Fruit fly (Drosophila melanogaster) whole organism, embryonic: ENCODE data around the gene CG15449.
A peak's percentile ranks its signal among the peaks of the same experiment; 100 is the strongest.

Experiments used
- CG11085 ChIP-seq: fragments of 200-800 bp; sonication (Bioruptor generic); IDR thresholded peaks from 2 replicates; pipeline ENCODE4 v1.3.6; 2022; ENCODE audit warnings: missing biosample characterization, missing genetic modification characterization
- CG11398 ChIP-seq: fragments of 200-800 bp; sonication (Bioruptor generic); optimal IDR thresholded peaks from 2 replicates; lab custom pipeline; 2016; ENCODE audit warnings: missing biosample characterization, missing genetic modification characterization
- CG11456 ChIP-seq: fragments of 200-800 bp; sonication (Bioruptor generic); IDR thresholded peaks from 3 replicates; pipeline ENCODE4 v1.3.6; 2022; ENCODE audit warnings: missing biosample characterization, missing genetic modification characterization
- CG11504 ChIP-seq: fragments of 200-800 bp; sonication (Bioruptor generic); optimal IDR thresholded peaks from 3 replicates; lab custom pipeline; 2019; ENCODE audit warnings: missing biosample characterization, mild to moderate bottlenecking, missing genetic modification characterization, moderate library complexity
- CG12104 ChIP-seq: fragments of 200-800 bp; sonication (Bioruptor generic); optimal IDR thresholded peaks from 3 replicates; lab custom pipeline; 2016; ENCODE audit warnings: missing biosample characterization, missing genetic modification characterization
- CG12942 ChIP-seq: fragments of 200-800 bp; sonication (Bioruptor generic); optimal IDR thresholded peaks from 3 replicates; lab custom pipeline; 2016; ENCODE audit warnings: missing biosample characterization, missing genetic modification characterization
- CG13287 ChIP-seq: fragments of 200-800 bp; sonication (Bioruptor generic); IDR thresholded peaks from 2 replicates; pipeline ENCODE4 v1.3.6; 2022; ENCODE audit warnings: missing biosample characterization, missing genetic modification characterization; ENCODE audit not compliant: partially characterized antibody
- CG13894 ChIP-seq: fragments of 200-800 bp; sonication (Bioruptor generic); optimal IDR thresholded peaks from 3 replicates; lab custom pipeline; 2018; ENCODE audit warnings: missing biosample characterization, mild to moderate bottlenecking, missing genetic modification characterization, moderate library complexity
- CG15514 ChIP-seq: fragments of 200-800 bp; sonication (Bioruptor generic); optimal IDR thresholded peaks from 3 replicates; lab custom pipeline; 2017; ENCODE audit warnings: missing biosample characterization, missing genetic modification characterization, mild to moderate bottlenecking, moderate library complexity, missing genetic modification reagents
- CG1602 ChIP-seq: fragments of 200-800 bp; sonication (Bioruptor generic); optimal IDR thresholded peaks from 3 replicates; lab custom pipeline; 2016; ENCODE audit warnings: missing biosample characterization, missing genetic modification characterization
- CG18764 ChIP-seq: fragments of 200-800 bp; sonication (Bioruptor generic); optimal IDR thresholded peaks from 3 replicates; lab custom pipeline; 2016; ENCODE audit warnings: missing biosample characterization, missing genetic modification characterization
- CG31365 ChIP-seq: fragments of 200-800 bp; sonication (Bioruptor generic); optimal IDR thresholded peaks from 2 replicates; lab custom pipeline; 2018; ENCODE audit warnings: missing biosample characterization, mild to moderate bottlenecking, missing genetic modification characterization
- CG31388 ChIP-seq: fragments of 200-800 bp; sonication (Bioruptor generic); optimal IDR thresholded peaks from 2 replicates; lab custom pipeline; 2016; ENCODE audit warnings: missing biosample characterization, missing genetic modification characterization
- CG3163 ChIP-seq: fragments of 200-800 bp; sonication (Bioruptor generic); optimal IDR thresholded peaks from 3 replicates; lab custom pipeline; 2016; ENCODE audit warnings: missing biosample characterization, missing genetic modification characterization
- CG32767 ChIP-seq: fragments of 200-800 bp; sonication (Bioruptor generic); IDR thresholded peaks from 2 replicates; pipeline ENCODE4 v1.3.6; 2022; ENCODE audit warnings: missing biosample characterization, missing genetic modification characterization
- CG4617 ChIP-seq: fragments of 200-800 bp; sonication (Bioruptor generic); optimal IDR thresholded peaks from 3 replicates; lab custom pipeline; 2016; ENCODE audit warnings: missing biosample characterization, missing genetic modification characterization, borderline replicate concordance
- CG5245 ChIP-seq: fragments of 200-800 bp; sonication (Bioruptor generic); optimal IDR thresholded peaks from 3 replicates; lab custom pipeline; 2016; ENCODE audit warnings: missing biosample characterization, missing genetic modification characterization
- CG6272 ChIP-seq: fragments of 200-800 bp; sonication (Bioruptor generic); IDR thresholded peaks from 2 replicates; pipeline ENCODE4 v1.3.6; 2022; ENCODE audit warnings: missing biosample characterization, missing genetic modification characterization
- CG6854 ChIP-seq: fragments of 200-800 bp; sonication (Bioruptor generic); optimal IDR thresholded peaks from 3 replicates; lab custom pipeline; 2017; ENCODE audit warnings: missing biosample characterization, mild to moderate bottlenecking, missing genetic modification characterization
- CG7987 ChIP-seq: fragments of 200-800 bp; sonication (Bioruptor generic); optimal IDR thresholded peaks from 2 replicates; lab custom pipeline; 2018; ENCODE audit warnings: missing biosample characterization, mild to moderate bottlenecking, missing genetic modification characterization, moderate library complexity
- CG8478 ChIP-seq: fragments of >200 bp; optimal IDR thresholded peaks from 2 replicates; lab custom pipeline; 2018
- Camta ChIP-seq: fragments of 200-800 bp; sonication (Bioruptor generic); optimal IDR thresholded peaks from 2 replicates; lab custom pipeline; 2016; ENCODE audit warnings: missing biosample characterization, missing genetic modification characterization
- Dek ChIP-seq: fragments of 200-800 bp; sonication (Bioruptor generic); optimal IDR thresholded peaks from 3 replicates; lab custom pipeline; 2019; ENCODE audit warnings: missing biosample characterization, mild to moderate bottlenecking, missing genetic modification characterization, moderate library complexity
- Doc3 ChIP-seq: fragments of 200-800 bp; sonication (Bioruptor generic); IDR thresholded peaks from 3 replicates; pipeline ENCODE4 v1.3.6; 2022; ENCODE audit warnings: missing biosample characterization, missing genetic modification characterization; ENCODE audit not compliant: partially characterized antibody
- Eip74EF ChIP-seq, 2 experiments: fragments of 200-800 bp in 1 of 2; fragments of >200 bp in 1 of 2; sonication (Bioruptor generic) in 1 of 2; optimal IDR thresholded peaks; 2 replicates each; lab custom pipeline; 2017 to 2019; ENCODE audit warnings: missing biosample characterization in 2 of 2, missing genetic modification characterization in 2 of 2, mild to moderate bottlenecking in 1 of 2, moderate library complexity in 1 of 2
- Fer3 ChIP-seq: fragments of 200-800 bp; sonication (Bioruptor generic); optimal IDR thresholded peaks from 2 replicates; lab custom pipeline; 2018; ENCODE audit warnings: missing biosample characterization, mild to moderate bottlenecking, missing genetic modification characterization, moderate library complexity
- Hsf ChIP-seq: fragments of 200-800 bp; sonication (Bioruptor generic); optimal IDR thresholded peaks from 3 replicates; lab custom pipeline; 2016; ENCODE audit warnings: missing biosample characterization, missing genetic modification characterization
- Lim3 ChIP-seq: fragments of 200-800 bp; sonication (Bioruptor generic); IDR thresholded peaks from 2 replicates; pipeline ENCODE4 v1.3.6; 2022; ENCODE audit warnings: missing biosample characterization, missing genetic modification characterization
- Nf-YC ChIP-seq: fragments of 200-800 bp; optimal IDR thresholded peaks from 3 replicates; lab custom pipeline; 2019; ENCODE audit warnings: missing biosample characterization, mild to moderate bottlenecking, missing genetic modification characterization, moderate library complexity
- Oaz ChIP-seq: fragments of 200-800 bp; sonication (Bioruptor generic); IDR thresholded peaks from 2 replicates; pipeline ENCODE4 v1.3.6; 2022; ENCODE audit warnings: missing biosample characterization, missing genetic modification characterization
- Spps ChIP-seq: fragments of 200-800 bp; sonication (Bioruptor generic); optimal IDR thresholded peaks from 2 replicates; lab custom pipeline; 2018; ENCODE audit warnings: missing biosample characterization, mild to moderate bottlenecking, missing genetic modification characterization
- Xrp1 ChIP-seq: fragments of 200-800 bp; sonication (Bioruptor generic); IDR thresholded peaks from 2 replicates; pipeline ENCODE4 v1.3.6; 2022; ENCODE audit warnings: missing biosample characterization, missing genetic modification characterization
- al ChIP-seq: fragments of 200-800 bp; sonication (Bioruptor generic); IDR thresholded peaks from 2 replicates; pipeline ENCODE4 v1.3.6; 2022; ENCODE audit warnings: missing biosample characterization, missing genetic modification characterization
- ash1 ChIP-seq: fragments of 200-800 bp; sonication (Bioruptor generic); optimal IDR thresholded peaks from 2 replicates; lab custom pipeline; 2018; ENCODE audit warnings: missing biosample characterization, mild to moderate bottlenecking, missing genetic modification characterization
- bowl ChIP-seq: fragments of 200-800 bp; sonication (Bioruptor generic); IDR thresholded peaks from 2 replicates; pipeline ENCODE4 v1.3.6; 2022; ENCODE audit warnings: missing biosample characterization, missing genetic modification characterization
- cas ChIP-seq: fragments of 200-800 bp; sonication (Bioruptor generic); IDR thresholded peaks from 2 replicates; pipeline ENCODE4 v1.3.6; 2022; ENCODE audit warnings: missing biosample characterization, missing genetic modification characterization
- disco-r ChIP-seq: fragments of 200-800 bp; sonication (Bioruptor generic); optimal IDR thresholded peaks from 2 replicates; lab custom pipeline; 2016; ENCODE audit warnings: missing biosample characterization, missing genetic modification characterization
- dmrt99B ChIP-seq: fragments of 200-800 bp; sonication (Bioruptor generic); optimal IDR thresholded peaks from 2 replicates; lab custom pipeline; 2018; ENCODE audit warnings: missing biosample characterization, mild to moderate bottlenecking, missing genetic modification characterization, moderate library complexity
- fru ChIP-seq: fragments of >200 bp; optimal IDR thresholded peaks from 2 replicates; lab custom pipeline; 2017
- gro ChIP-seq: fragments of 200-800 bp; sonication (Bioruptor generic); optimal IDR thresholded peaks from 2 replicates; lab custom pipeline; 2016; ENCODE audit warnings: missing biosample characterization, missing genetic modification characterization
- hb ChIP-seq: fragments of 200-800 bp; sonication (Bioruptor generic); IDR thresholded peaks from 3 replicates; pipeline ENCODE4 v1.3.6; 2022; ENCODE audit warnings: missing biosample characterization, missing genetic modification characterization; ENCODE audit not compliant: partially characterized antibody
- inv ChIP-seq: fragments of 200-800 bp; sonication (Bioruptor generic); IDR thresholded peaks from 2 replicates; pipeline ENCODE4 v1.3.6; 2022; ENCODE audit warnings: missing biosample characterization, missing genetic modification characterization; ENCODE audit not compliant: partially characterized antibody
- klu ChIP-seq: fragments of 200-800 bp; sonication (Bioruptor generic); IDR thresholded peaks from 2 replicates; pipeline ENCODE4 v1.3.6; 2022; ENCODE audit warnings: missing biosample characterization, missing genetic modification characterization
- lola ChIP-seq, 3 experiments: fragments of >200 bp in 2 of 3; fragments of 200-800 bp in 1 of 3; sonication (Bioruptor generic) in 1 of 3; optimal IDR thresholded peaks; 2 replicates each; lab custom pipeline; 2017 to 2019; ENCODE audit warnings: missing biosample characterization in 3 of 3, missing genetic modification characterization in 3 of 3, mild to moderate bottlenecking in 1 of 3, moderate library complexity in 1 of 3
- onecut ChIP-seq: fragments of 200-800 bp; sonication (Bioruptor generic); IDR thresholded peaks from 2 replicates; pipeline ENCODE4 v1.3.6; 2022; ENCODE audit warnings: missing biosample characterization, missing genetic modification characterization
- prd ChIP-seq, 3 experiments: fragments of >200 bp in 2 of 3; fragments of 200-800 bp in 1 of 3; sonication (Bioruptor generic) in 1 of 3; optimal IDR thresholded peaks in 2 of 3; IDR thresholded peaks in 1 of 3; 2 replicates in 2 of 3; 3 replicates in 1 of 3; pipeline versions ENCODE4 v1.3.6 to Lab custom; 2017 to 2022; ENCODE audit warnings: missing biosample characterization in 1 of 3, missing genetic modification characterization in 1 of 3
- repo ChIP-seq: fragments of 200-800 bp; sonication (Bioruptor generic); optimal IDR thresholded peaks from 2 replicates; lab custom pipeline; 2016; ENCODE audit warnings: missing biosample characterization, missing genetic modification characterization
- slou ChIP-seq: fragments of 200-800 bp; sonication (Bioruptor generic); optimal IDR thresholded peaks from 3 replicates; lab custom pipeline; 2016; ENCODE audit warnings: missing biosample characterization, missing genetic modification characterization
- ssp ChIP-seq: fragments of 200-800 bp; sonication (Bioruptor generic); IDR thresholded peaks from 2 replicates; pipeline ENCODE4 v1.3.6; 2022; ENCODE audit warnings: missing biosample characterization, missing genetic modification characterization
- stwl ChIP-seq: fragments of 200-800 bp; sonication (Bioruptor generic); optimal IDR thresholded peaks from 3 replicates; lab custom pipeline; 2018; ENCODE audit warnings: missing biosample characterization, mild to moderate bottlenecking, missing genetic modification characterization, moderate library complexity

CG15449 gene

DNA sequence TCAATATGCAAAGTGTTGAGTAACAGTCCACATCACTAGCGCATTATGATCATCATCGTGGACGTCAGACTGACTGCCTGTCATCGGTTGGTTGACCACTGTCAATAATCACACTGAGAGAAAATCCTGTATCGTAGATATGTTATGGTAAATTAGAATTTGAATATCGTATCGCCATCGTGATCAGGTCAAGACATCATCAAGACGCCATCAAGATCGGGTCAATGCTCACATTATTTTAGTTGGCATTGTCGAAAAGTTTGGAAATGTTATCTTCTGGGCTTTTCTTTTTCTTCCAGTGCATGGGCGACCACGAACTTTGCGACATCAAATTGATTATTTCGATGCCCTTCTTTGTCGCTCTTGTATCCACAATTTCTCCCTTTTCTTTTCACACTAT lies 18.6 kb upstream of the CG15449 start (continued):
- TF ChIP-seq CG15514 (GFP tag; lab: Kevin White, UChicago) (peak; percentile 62), Nf-YC (peak; percentile 58), CG32767 (GFP tag; lab: Robert Waterston, UW) (peak; percentile 87), stwl (tag; lab: Kevin White, UChicago) (no peak), disco-r (GFP tag; lab: Kevin White, UChicago) (peak; percentile 74), lola (GFP tag; optimal IDR thresholded peaks at IDR 0.05; lab: Kevin White, UChicago) (peak in 1 of 3 experiments; percentile 90), onecut (GFP tag; lab: Robert Waterston, UW) (peak; percentile 90), CG31365 (peak; percentile 73), CG7987 (GFP tag; lab: Kevin White, UChicago) (peak; percentile 32), cas (GFP tag; lab: Robert Waterston, UW) (no peak), klu (GFP tag; lab: Robert Waterston, UW) (peak; percentile 47), Hsf (GFP tag; lab: Kevin White, UChicago) (peak; percentile 91), CG5245 (GFP tag; lab: Kevin White, UChicago) (peak; percentile 84), hb (GFP tag; lab: Robert Waterston, UW) (no peak), Lim3 (peak; percentile 72; the same call in 1 of the 2 replicates), Spps (tag; lab: Kevin White, UChicago) (peak; percentile 78), dmrt99B (peak; percentile 95), CG6854 (GFP tag; lab: Kevin White, UChicago) (peak; percentile 24), CG11085 (GFP tag; lab: Robert Waterston, UW) (peak; percentile 31; the same call in 1 of the 2 replicates), CG8478 (no peak), CG13894 (no peak), Oaz (GFP tag; lab: Robert Waterston, UW) (peak; percentile 61), CG12104 (GFP tag; lab: Kevin White, UChicago) (peak; percentile 76), repo (peak; percentile 87), CG13287 (GFP tag; lab: Robert Waterston, UW) (no peak), CG12942 (GFP tag; lab: Kevin White, UChicago) (peak; percentile 89), CG11456 (GFP tag; lab: Robert Waterston, UW) (peak; percentile 71; the same call in 2 of the 3 replicates), CG1602 (peak; percentile 85), Camta (GFP tag; lab: Kevin White, UChicago) (peak; percentile 92), inv (GFP tag; lab: Robert Waterston, UW) (no peak), CG31388 (GFP tag; lab: Kevin White, UChicago) (peak; percentile 72), ssp (GFP tag; lab: Robert Waterston, UW) (peak; percentile 64), bowl (GFP tag; lab: Robert Waterston, UW) (peak; percentile 37; the same call in 1 of the 2 replicates), gro (GFP tag; lab: Kevin White, UChicago) (peak; percentile 83), prd (optimal IDR thresholded peaks at IDR 0.05; lab: Kevin White, UChicago) (no peak), prd (GFP tag; IDR thresholded peaks at IDR 0.05; lab: Robert Waterston, UW) (peak; percentile 87), al (GFP tag; lab: Robert Waterston, UW) (peak; percentile 42; the same call in 1 of the 2 replicates), CG3163 (peak; percentile 75), CG4617 (GFP tag; lab: Kevin White, UChicago) (peak; percentile 60), Dek (tag; lab: Kevin White, UChicago) (peak; percentile 89), Eip74EF (GFP tag; optimal IDR thresholded peaks at IDR 0.05; lab: Kevin White, UChicago) (peak in 1 of 2 experiments; percentile 94), CG11398 (GFP tag; lab: Kevin White, UChicago) (peak; percentile 92), slou (GFP tag; lab: Kevin White, UChicago) (peak; percentile 71), Xrp1 (GFP tag; lab: Robert Waterston, UW) (peak; percentile 88), ash1 (no peak), Doc3 (GFP tag; lab: Robert Waterston, UW) (no peak), CG11504 (tag; lab: Kevin White, UChicago) (peak; percentile 95), fru (lab: Kevin White, UChicago) (no peak), CG6272 (GFP tag; lab: Robert Waterston, UW) (peak; percentile 42; the same call in 1 of the 2 replicates), Fer3 (peak; percentile 84), CG18764 (GFP tag; lab: Kevin White, UChicago) (peak; percentile 79)
